Fruit fly (Drosophila melanogaster): ENCODE data around the gene Liprin-alpha.
A peak's percentile ranks its signal among the peaks of the same experiment; 100 is the strongest.

Liprin-alpha gene

DNA sequence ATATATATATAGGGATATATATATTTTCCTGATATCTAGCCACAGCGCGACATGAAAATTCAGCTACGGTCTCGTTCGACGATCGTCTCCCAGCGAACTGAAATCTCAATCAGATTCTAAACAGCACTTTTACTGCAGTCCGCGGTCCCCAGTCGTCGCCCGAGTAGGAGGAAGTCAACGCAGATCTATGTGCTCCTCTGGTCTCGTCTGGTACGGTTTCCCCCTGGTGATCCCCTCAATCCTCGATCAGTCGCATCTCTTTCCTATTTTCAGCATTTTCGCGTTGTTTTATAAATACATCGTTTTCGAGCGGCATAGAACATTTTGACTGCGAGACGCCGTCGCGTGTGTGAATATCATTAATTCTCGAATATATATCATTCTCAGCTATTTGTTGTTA, 49.0 kb downstream of the Liprin-alpha start, which contains the start of gene LUBEL:
Gene LUBEL (minus strand): TSS at position 101 of the 400 bp plus-strand sequence.
- no peak for TF ChIP-seq Met (GFP tag; optimal IDR thresholded peaks at IDR 0.05)
- no peak for TF ChIP-seq CG4318 (GFP tag; optimal IDR thresholded peaks at IDR 0.05)

DNA sequence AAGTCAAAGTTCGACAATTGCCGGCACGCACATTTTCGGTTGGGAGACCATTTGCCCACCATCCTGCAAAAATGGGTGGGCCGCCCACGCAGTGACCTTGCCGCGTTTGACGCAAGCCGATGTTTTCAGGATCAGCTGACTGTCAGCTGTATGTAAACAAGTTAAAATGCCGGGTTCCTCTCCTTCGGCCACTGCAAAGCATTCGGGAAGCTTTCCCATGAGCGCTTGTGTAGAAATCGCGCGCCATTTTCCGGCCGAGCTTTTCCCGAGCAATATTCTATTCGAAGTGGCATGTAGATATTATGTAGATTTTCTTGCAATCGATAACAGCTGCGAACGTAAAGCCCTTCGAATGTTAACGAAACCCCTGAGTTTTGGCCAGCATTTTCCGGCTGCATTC, 49.9 kb downstream of the Liprin-alpha start, which contains the start of gene CG17378:
Gene CG17378 (plus strand): TSS at position 397 of the 400 bp plus-strand sequence.
- TF ChIP-seq Sox14 (GFP tag; optimal IDR thresholded peaks at IDR 0.05): no peak
- TF ChIP-seq OdsH (GFP tag; optimal IDR thresholded peaks at IDR 0.05): no peak
- TF ChIP-seq lz (GFP tag; optimal IDR thresholded peaks at IDR 0.05): no peak
- no peak for TF ChIP-seq CG15336 (GFP tag; IDR thresholded peaks at IDR 0.05)
- no peak for TF ChIP-seq CG32006 (GFP tag; optimal IDR thresholded peaks at IDR 0.05)
- no peak for TF ChIP-seq salr (GFP tag; optimal IDR thresholded peaks at IDR 0.05)
- no peak for TF ChIP-seq Ets96B (tag; optimal IDR thresholded peaks at IDR 0.05)
- TF ChIP-seq CG3919 (GFP tag; optimal IDR thresholded peaks at IDR 0.05): no peak
- no peak for TF ChIP-seq CG3032 (tag; optimal IDR thresholded peaks at IDR 0.05)
- TF ChIP-seq CG11294 (GFP tag; IDR thresholded peaks at IDR 0.05): no peak
- no peak for TF ChIP-seq Sox15 (GFP tag; optimal IDR thresholded peaks at IDR 0.05)
- TF ChIP-seq CG1621 (tag; optimal IDR thresholded peaks at IDR 0.05): no peak
- TF ChIP-seq CG6276 (GFP tag; optimal IDR thresholded peaks at IDR 0.05): no peak
- no peak for TF ChIP-seq achi (GFP tag; optimal IDR thresholded peaks at IDR 0.05)
- TF ChIP-seq vri (GFP tag; optimal IDR thresholded peaks at IDR 0.05): no peak
- TF ChIP-seq cyc (GFP tag; optimal IDR thresholded peaks at IDR 0.05): no peak

DNA sequence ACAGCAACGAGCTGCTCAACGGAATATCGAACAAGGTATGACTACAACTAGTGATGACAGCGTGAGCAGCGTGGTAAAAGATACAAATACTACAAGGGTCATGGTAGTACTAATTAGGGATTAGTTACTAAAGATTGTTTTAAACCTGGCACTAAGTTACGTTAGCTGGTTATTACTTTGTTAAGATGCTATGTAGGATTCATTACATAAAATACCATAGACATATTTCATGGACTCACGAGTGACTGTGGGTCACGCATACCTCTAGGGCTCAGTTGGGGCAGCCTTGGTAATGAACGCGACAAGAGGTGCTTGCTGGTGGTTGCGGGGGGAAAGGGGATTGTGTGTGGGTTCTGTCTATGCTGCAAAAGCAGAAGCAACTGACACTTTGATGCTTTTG, 51.1 kb downstream of the Liprin-alpha start:
- TF ChIP-seq CG7368 (GFP tag; optimal IDR thresholded peaks at IDR 0.05): no peak
- TF ChIP-seq CG10669 (GFP tag; optimal IDR thresholded peaks at IDR 0.05): peak; percentile 3
- TF ChIP-seq svp (GFP tag): peak; percentile 55
- TF ChIP-seq Lpt (GFP tag; optimal IDR thresholded peaks at IDR 0.05): no peak
- TF ChIP-seq ss (GFP tag; optimal IDR thresholded peaks at IDR 0.05): no peak

Measured in whole organism, prepupa.